Fruit fly (Drosophila melanogaster) Kc167 (cell line): ENCODE results near the gene Grasp65.

Experiments
- Myc ChIP-seq: fragments of >200 bp; optimal IDR thresholded peaks from 2 replicates; lab custom pipeline; 2017; ENCODE audit warnings: missing external identifiers
- Sin3A ChIP-seq: fragments of >200 bp; optimal IDR thresholded peaks from 2 replicates; lab custom pipeline; 2018; ENCODE audit warnings: missing external identifiers
- h ChIP-seq: fragments of >200 bp; optimal IDR thresholded peaks from 3 replicates; lab custom pipeline; 2018; ENCODE audit warnings: missing external identifiers
- insv ChIP-seq: fragments of >200 bp; optimal IDR thresholded peaks from 3 replicates; lab custom pipeline; 2018; ENCODE audit warnings: missing external identifiers
- psq ChIP-seq: fragments of >200 bp; optimal IDR thresholded peaks from 2 replicates; lab custom pipeline; 2017; ENCODE audit warnings: missing external identifiers
- ttk ChIP-seq: sonication (Bioruptor generic); optimal IDR thresholded peaks from 2 replicates; lab custom pipeline; 2017; ENCODE audit warnings: missing external identifiers

dm6 chr3L:19900184-19901089 is 24.3 kb upstream of the Grasp65 start:
- no peak for TF ChIP-seq Myc
- no peak for TF ChIP-seq ttk
- no peak for TF ChIP-seq psq
- TF ChIP-seq h (lab: Kevin White, UChicago) = no peak
- no peak for TF ChIP-seq insv
- TF ChIP-seq Sin3A (lab: Kevin White, UChicago) = no peak
